Worm (Caenorhabditis elegans) whole organism, L4/young adult: ENCODE measurements around the gene ftr-1.

Source experiments
- dao-5 ChIP-seq: sonication (generic microtip); optimal IDR thresholded peaks from 2 replicates; lab custom pipeline; 2016; ENCODE audit warnings: missing genotype, missing genetic modification characterization, moderate library complexity, missing compliant biosample characterization
- him-1 ChIP-seq: sonication (generic microtip); optimal IDR thresholded peaks from 2 replicates; lab custom pipeline; 2016; ENCODE audit warnings: missing genotype, missing genetic modification reagents, missing genetic modification characterization, missing compliant biosample characterization

DNA sequence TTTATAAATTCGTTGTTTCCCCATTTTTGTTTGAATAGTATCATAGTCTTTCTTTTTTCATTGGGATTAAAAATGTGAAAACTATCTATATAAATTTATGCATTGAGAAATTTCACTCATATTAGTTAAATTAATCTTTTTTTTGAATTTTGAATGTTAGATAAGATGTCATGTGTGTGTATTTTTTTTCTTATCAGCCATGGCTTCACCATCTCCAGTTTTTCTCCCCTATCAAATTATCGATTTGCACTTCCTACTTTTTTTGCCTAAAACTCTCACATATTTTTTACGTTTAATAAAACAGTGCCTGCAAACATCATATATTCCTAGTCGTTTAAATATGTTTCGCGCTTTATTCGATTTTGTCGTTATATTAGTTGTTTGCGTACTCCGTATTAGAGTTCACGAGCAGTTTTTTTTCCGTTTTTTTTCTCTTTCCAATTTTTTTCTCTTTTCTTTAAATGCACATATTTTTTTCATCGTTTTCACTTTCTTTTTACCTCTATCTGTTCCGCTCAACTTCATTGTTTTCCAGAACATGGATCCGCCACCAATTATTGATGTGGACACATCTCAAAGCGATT is 49.0 kb upstream of the ftr-1 start, which contains the start of gene Y113G7A.13:
- TF ChIP-seq dao-5: no peak
- no peak for TF ChIP-seq him-1 (tag; lab: Kevin White, UChicago)
